Fruit fly (Drosophila melanogaster) whole organism, prepupa: ENCODE results near the gene CG32052.

Source experiments
- Blimp-1 ChIP-seq: fragments of 200-800 bp; sonication (Bioruptor generic); optimal IDR thresholded peaks from 3 replicates; lab custom pipeline; 2017; ENCODE audit warnings: missing biosample characterization, missing genetic modification characterization, mild to moderate bottlenecking, moderate library complexity, missing genetic modification reagents
- CG10631 ChIP-seq: fragments of 200-800 bp; sonication (Bioruptor generic); optimal IDR thresholded peaks from 2 replicates; lab custom pipeline; 2016; ENCODE audit warnings: missing biosample characterization, missing genetic modification characterization
- CG10669 ChIP-seq: fragments of 200-800 bp; sonication (Bioruptor generic); optimal IDR thresholded peaks from 3 replicates; lab custom pipeline; 2018; ENCODE audit warnings: missing biosample characterization, mild to moderate bottlenecking, missing genetic modification characterization, moderate library complexity
- CG11294 ChIP-seq: fragments of 200-800 bp; sonication (Bioruptor generic); IDR thresholded peaks from 2 replicates; pipeline ENCODE4 v1.3.6; 2022; ENCODE audit warnings: missing biosample characterization, missing genetic modification characterization
- CG11762 ChIP-seq: fragments of 200-800 bp; sonication (Bioruptor generic); optimal IDR thresholded peaks from 3 replicates; lab custom pipeline; 2016; ENCODE audit warnings: missing biosample characterization, missing genetic modification characterization; ENCODE audit not compliant: insufficient read depth
- CG11902 ChIP-seq: fragments of 200-800 bp; sonication (Bioruptor generic); optimal IDR thresholded peaks from 3 replicates; lab custom pipeline; 2016; ENCODE audit warnings: missing biosample characterization, missing genetic modification characterization
- CG15336 ChIP-seq: fragments of 200-800 bp; sonication (Bioruptor generic); IDR thresholded peaks from 2 replicates; pipeline ENCODE4 v1.3.6; 2022; ENCODE audit warnings: missing biosample characterization, missing genetic modification characterization
- CG3032 ChIP-seq: fragments of 200-800 bp; optimal IDR thresholded peaks from 2 replicates; lab custom pipeline; 2019; ENCODE audit warnings: missing biosample characterization, mild to moderate bottlenecking, missing genetic modification characterization, moderate library complexity
- CG32006 ChIP-seq: fragments of 200-800 bp; sonication (Bioruptor generic); optimal IDR thresholded peaks from 3 replicates; lab custom pipeline; 2017; ENCODE audit warnings: missing biosample characterization, mild to moderate bottlenecking, missing genetic modification characterization
- CG6163 ChIP-seq: fragments of 200-800 bp; sonication (Bioruptor generic); IDR thresholded peaks from 3 replicates; pipeline ENCODE4 v1.3.6; 2022; ENCODE audit warnings: missing biosample characterization, missing genetic modification characterization
- CG6276 ChIP-seq: fragments of 200-800 bp; sonication (Bioruptor generic); optimal IDR thresholded peaks from 2 replicates; lab custom pipeline; 2017; ENCODE audit warnings: missing biosample characterization, mild to moderate bottlenecking, missing genetic modification characterization
- CG6854 ChIP-seq: fragments of 200-800 bp; sonication (Bioruptor generic); optimal IDR thresholded peaks from 2 replicates; lab custom pipeline; 2017; ENCODE audit warnings: missing biosample characterization, mild to moderate bottlenecking, missing genetic modification characterization
- CG8119 ChIP-seq: fragments of 200-800 bp; sonication (Bioruptor generic); IDR thresholded peaks from 3 replicates; pipeline ENCODE4 v1.3.6; 2022; ENCODE audit warnings: missing biosample characterization, missing genetic modification characterization
- Eip75B ChIP-seq: fragments of 200-800 bp; sonication (Bioruptor generic); optimal IDR thresholded peaks from 3 replicates; lab custom pipeline; 2016; ENCODE audit warnings: missing biosample characterization, missing genetic modification characterization
- Eip78C ChIP-seq: fragments of 200-800 bp; sonication (Bioruptor generic); peaks from one replicate; lab custom pipeline; 2016; ENCODE audit warnings: missing biosample characterization, missing genetic modification characterization
- Ets21C ChIP-seq: fragments of 200-800 bp; sonication (Bioruptor generic); optimal IDR thresholded peaks from 3 replicates; lab custom pipeline; 2016; ENCODE audit warnings: missing biosample characterization, missing genetic modification characterization
- Ets96B ChIP-seq: fragments of 200-800 bp; optimal IDR thresholded peaks from 2 replicates; lab custom pipeline; 2019; ENCODE audit warnings: missing biosample characterization, mild to moderate bottlenecking, missing genetic modification characterization, moderate library complexity
- Gug ChIP-seq: fragments of 200-800 bp; sonication (Bioruptor generic); IDR thresholded peaks from 2 replicates; pipeline ENCODE4 v1.3.6; 2022; ENCODE audit warnings: missing biosample characterization, missing genetic modification characterization
- Hr38 ChIP-seq: sonication (Bioruptor generic); optimal IDR thresholded peaks from 2 replicates; lab custom pipeline; 2016; ENCODE audit warnings: missing biosample characterization, missing genetic modification characterization
- Hr39 ChIP-seq: fragments of 200-800 bp; sonication (Bioruptor generic); optimal IDR thresholded peaks from 2 replicates; lab custom pipeline; 2016; ENCODE audit warnings: missing biosample characterization, missing genetic modification characterization
- Hr4 ChIP-seq: fragments of 200-800 bp; sonication (Bioruptor generic); optimal IDR thresholded peaks from 3 replicates; lab custom pipeline; 2016; ENCODE audit warnings: missing biosample characterization, missing genetic modification characterization
- Lpt ChIP-seq: fragments of 200-800 bp; sonication (Bioruptor generic); optimal IDR thresholded peaks from 3 replicates; lab custom pipeline; 2016; ENCODE audit warnings: missing biosample characterization, missing genetic modification characterization
- Met ChIP-seq: fragments of 200-800 bp; sonication (Bioruptor generic); optimal IDR thresholded peaks from 3 replicates; lab custom pipeline; 2016; ENCODE audit warnings: missing biosample characterization, missing genetic modification characterization
- Smox ChIP-seq: fragments of 200-800 bp; sonication (Bioruptor generic); optimal IDR thresholded peaks from 3 replicates; lab custom pipeline; 2016; ENCODE audit warnings: missing biosample characterization, missing genetic modification characterization
- Sox102F ChIP-seq: fragments of 200-800 bp; sonication (Bioruptor generic); optimal IDR thresholded peaks from 2 replicates; lab custom pipeline; 2016; ENCODE audit warnings: missing biosample characterization, mild to moderate bottlenecking, missing genetic modification characterization
- Sox14 ChIP-seq: fragments of 200-800 bp; sonication (Bioruptor generic); optimal IDR thresholded peaks from 3 replicates; lab custom pipeline; 2016; ENCODE audit warnings: missing biosample characterization, missing genetic modification characterization
- Sox15 ChIP-seq: fragments of 200-800 bp; sonication (Bioruptor generic); optimal IDR thresholded peaks from 3 replicates; lab custom pipeline; 2016; ENCODE audit warnings: missing biosample characterization, missing genetic modification characterization
- achi ChIP-seq: fragments of 200-800 bp; sonication (Bioruptor generic); optimal IDR thresholded peaks from 3 replicates; lab custom pipeline; 2016; ENCODE audit warnings: missing biosample characterization, missing genetic modification characterization
- acj6 ChIP-seq: fragments of 200-800 bp; sonication (Bioruptor generic); optimal IDR thresholded peaks from 3 replicates; lab custom pipeline; 2016; ENCODE audit warnings: missing biosample characterization, missing genetic modification characterization
- cyc ChIP-seq: fragments of 200-800 bp; sonication (Bioruptor generic); optimal IDR thresholded peaks from 3 replicates; lab custom pipeline; 2016; ENCODE audit warnings: missing biosample characterization, missing genetic modification characterization
- dac ChIP-seq: fragments of 200-800 bp; sonication (Bioruptor generic); optimal IDR thresholded peaks from 2 replicates; lab custom pipeline; 2017; ENCODE audit warnings: missing biosample characterization, mild to moderate bottlenecking, missing genetic modification characterization
- esn ChIP-seq: fragments of 200-800 bp; sonication (Bioruptor generic); optimal IDR thresholded peaks from 2 replicates; lab custom pipeline; 2016; ENCODE audit warnings: missing biosample characterization, mild to moderate bottlenecking, missing genetic modification characterization, moderate library complexity
- fd59A ChIP-seq: fragments of 200-800 bp; sonication (Bioruptor generic); optimal IDR thresholded peaks from 2 replicates; lab custom pipeline; 2017; ENCODE audit warnings: missing biosample characterization, mild to moderate bottlenecking, missing genetic modification characterization, missing genetic modification reagents
- fkh ChIP-seq: fragments of 200-800 bp; sonication (Bioruptor generic); optimal IDR thresholded peaks from 3 replicates; lab custom pipeline; 2017; ENCODE audit warnings: missing biosample characterization, mild to moderate bottlenecking, missing genetic modification characterization, moderate library complexity
- net ChIP-seq: fragments of 200-800 bp; sonication (Bioruptor generic); optimal IDR thresholded peaks from 3 replicates; lab custom pipeline; 2016; ENCODE audit warnings: missing biosample characterization, missing genetic modification characterization
- ss ChIP-seq, 2 experiments: fragments of 200-800 bp; sonication (Bioruptor generic); optimal IDR thresholded peaks; 2 replicates in 1 of 2; 3 replicates in 1 of 2; lab custom pipeline; 2017 to 2018; ENCODE audit warnings: mild to moderate bottlenecking in 2 of 2, missing biosample characterization in 2 of 2, missing genetic modification characterization in 2 of 2, moderate library complexity in 1 of 2
- vri ChIP-seq: fragments of 200-800 bp; sonication (Bioruptor generic); optimal IDR thresholded peaks from 3 replicates; lab custom pipeline; 2016; ENCODE audit warnings: missing biosample characterization, mild to moderate bottlenecking, missing genetic modification characterization

CG32052 gene

dm6 chr3L:9815705-9816104 lies 28.9 kb downstream of the CG32052 start (continued):
- no peak for TF ChIP-seq Met (GFP tag; lab: Kevin White, UChicago)
- TF ChIP-seq Sox102F (GFP tag; lab: Kevin White, UChicago), result no peak
- TF ChIP-seq Sox15 (GFP tag; lab: Kevin White, UChicago), result no peak
- TF ChIP-seq CG11294 (GFP tag; lab: Robert Waterston, UW), result no peak
- TF ChIP-seq CG8119 (GFP tag; lab: Robert Waterston, UW), result peak; percentile 26; the same call in 1 of the 3 replicates
- no peak for TF ChIP-seq Hr38 (GFP tag; lab: Kevin White, UChicago)
- no peak for TF ChIP-seq net (GFP tag; lab: Kevin White, UChicago)
- TF ChIP-seq acj6, result no peak
- TF ChIP-seq cyc, result no peak
- TF ChIP-seq CG6854, result no peak
- 0 out of 3 replicates have a peak, but pooled peaks have one; percentile 31 for TF ChIP-seq CG6163 (GFP tag; lab: Robert Waterston, UW)
- no peak for TF ChIP-seq Gug (GFP tag; lab: Robert Waterston, UW)
- no peak for TF ChIP-seq Hr4 (GFP tag; lab: Kevin White, UChicago)

dm6 chr3L:9820248-9820647 lies 33.4 kb downstream of the CG32052 start:
- TF ChIP-seq vri (GFP tag; lab: Kevin White, UChicago) (no peak), Eip78C (no peak), fkh (GFP tag; lab: Kevin White, UChicago) (no peak), Sox15 (GFP tag; lab: Kevin White, UChicago) (no peak), Ets96B (no peak), CG3032 (tag; lab: Kevin White, UChicago) (no peak), dac (no peak), Sox14 (no peak), esn (GFP tag; lab: Kevin White, UChicago) (no peak), CG10669 (GFP tag; lab: Kevin White, UChicago) (no peak), Eip75B (GFP tag; lab: Kevin White, UChicago) (no peak)

- peak; percentile 35; the same call in 1 of the 2 replicates for TF ChIP-seq CG15336
- TF ChIP-seq Met (GFP tag; lab: Kevin White, UChicago), result no peak
- 0 out of 3 replicates have a peak, but pooled peaks have one; percentile 23 for TF ChIP-seq CG6163 (GFP tag; lab: Robert Waterston, UW)
These were observed 34.4 kb downstream of the CG32052 start for dm6 chr3L:9821138-9821681.

dm6 chr3L:9823797-9824196 lies 37.0 kb downstream of the CG32052 start, which contains the start of gene Ilp5:
TSS of gene Ilp5 (minus strand) at chr3L:9823897.
- TF ChIP-seq CG8119 (GFP tag; lab: Robert Waterston, UW) (no peak), achi (GFP tag; lab: Kevin White, UChicago) (no peak), net (GFP tag; lab: Kevin White, UChicago) (no peak), CG32006 (GFP tag; lab: Kevin White, UChicago) (no peak), fkh (GFP tag; lab: Kevin White, UChicago) (no peak), Met (GFP tag; lab: Kevin White, UChicago) (no peak), ss (GFP tag; optimal IDR thresholded peaks at IDR 0.05; lab: Kevin White, UChicago) (no peak), Ets21C (no peak), Lpt (no peak), CG11902 (GFP tag; lab: Kevin White, UChicago) (no peak), CG11294 (GFP tag; lab: Robert Waterston, UW) (no peak), CG10631 (no peak), Hr39 (GFP tag; lab: Kevin White, UChicago) (no peak), fd59A (GFP tag; lab: Kevin White, UChicago) (no peak), CG11762 (GFP tag; lab: Kevin White, UChicago) (no peak), CG6276 (GFP tag; lab: Kevin White, UChicago) (no peak), Smox (no peak), Blimp-1 (no peak)
